Worm (Caenorhabditis elegans): ENCODE measurements around the gene dsb-3.
A peak's percentile ranks its signal among the peaks of the same experiment; 100 is the strongest.

dsb-3 gene

DNA sequence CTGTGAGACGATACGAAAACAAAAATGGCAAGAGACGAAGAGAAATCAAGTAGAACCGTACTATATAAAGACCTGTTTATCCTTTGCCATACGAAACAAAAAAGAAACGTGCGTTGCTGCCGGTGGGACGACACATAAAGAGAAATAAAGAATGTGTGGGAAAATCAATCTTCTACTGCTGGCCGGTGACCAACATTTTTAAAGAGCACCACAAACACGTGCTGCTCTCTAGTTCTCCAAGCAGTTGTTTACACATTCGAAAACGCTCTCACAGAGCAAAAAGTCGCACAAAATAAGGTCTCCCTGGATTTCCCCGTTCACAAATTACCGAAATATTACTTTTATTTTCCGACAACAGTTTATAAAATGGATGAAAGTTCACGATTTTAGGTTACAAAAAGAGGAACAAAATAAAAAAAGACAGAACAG lies 30.1 kb upstream of the dsb-3 start, which contains the start of gene imp-3:
imp-3 (minus strand) TSS at position 93 of the 429 bp plus-strand sequence.
- TF ChIP-seq rnt-1 (tag; optimal IDR thresholded peaks at IDR 0.05), result peak; percentile 31
- no peak for TF ChIP-seq mef-2 (tag; optimal IDR thresholded peaks at IDR 0.05)
- no peak for TF ChIP-seq mep-1 (tag; optimal IDR thresholded peaks at IDR 0.05)
- no peak for TF ChIP-seq fos-1 (tag; optimal IDR thresholded peaks at IDR 0.05)
- TF ChIP-seq nhr-71 (tag; optimal IDR thresholded peaks at IDR 0.05), result peak; percentile 65
- TF ChIP-seq grh-1 (GFP tag; IDR thresholded peaks at IDR 0.05), result 0 out of 2 replicates have a peak, but pooled peaks have one; percentile 25
- TF ChIP-seq sptf-1 (tag; optimal IDR thresholded peaks at IDR 0.05), result no peak
- 0 out of 2 replicates have a peak, but pooled peaks have one; percentile 11 for TF ChIP-seq ceh-88 (GFP tag; IDR thresholded peaks at IDR 0.05)
- no peak for TF ChIP-seq lin-39 (tag; optimal IDR thresholded peaks at IDR 0.05)
- TF ChIP-seq nhr-77 (tag; optimal IDR thresholded peaks at IDR 0.05), result no peak
- no peak for TF ChIP-seq Y116A8C.19 (tag; optimal IDR thresholded peaks at IDR 0.05; ENCODE audit: borderline replicate concordance)
- TF ChIP-seq fkh-4 (tag; optimal IDR thresholded peaks at IDR 0.05; ENCODE audit: borderline replicate concordance), result no peak
- no peak for TF ChIP-seq skn-1 (tag; optimal IDR thresholded peaks at IDR 0.05)
- TF ChIP-seq tbx-2 (tag; optimal IDR thresholded peaks at IDR 0.05), result peak; percentile 37
- no peak for TF ChIP-seq vab-15 (tag; optimal IDR thresholded peaks at IDR 0.05)
- no peak for TF ChIP-seq mab-9 (GFP tag; IDR thresholded peaks at IDR 0.05)
- peak; percentile 40 for TF ChIP-seq nhr-85 (tag)
- peak; percentile 71 for TF ChIP-seq lin-14 (GFP tag; optimal IDR thresholded peaks at IDR 0.05)
- TF ChIP-seq C34B4.2 (tag; optimal IDR thresholded peaks at IDR 0.05), result no peak
- TF ChIP-seq ceh-82 (tag; optimal IDR thresholded peaks at IDR 0.05), result no peak
- no peak for TF ChIP-seq pag-3 (tag; optimal IDR thresholded peaks at IDR 0.05; ENCODE audit: borderline replicate concordance, insufficient read depth)
- TF ChIP-seq lin-13 (GFP tag; optimal IDR thresholded peaks at IDR 0.05), result no peak
- TF ChIP-seq nhr-11 (tag; optimal IDR thresholded peaks at IDR 0.05), result no peak
- no peak for TF ChIP-seq isw-1 (GFP tag; IDR thresholded peaks at IDR 0.05)
- TF ChIP-seq tlp-1 (tag; optimal IDR thresholded peaks at IDR 0.05), result no peak
- TF ChIP-seq ets-5 (GFP tag; IDR thresholded peaks at IDR 0.05), result no peak
- TF ChIP-seq nhr-28 (tag; optimal IDR thresholded peaks at IDR 0.05), result no peak
- TF ChIP-seq xbp-1 (tag; optimal IDR thresholded peaks at IDR 0.05), result peak; percentile 7
- no peak for TF ChIP-seq egl-13 (tag; optimal IDR thresholded peaks at IDR 0.05)
- peak; percentile 6 for TF ChIP-seq elt-2 (tag; optimal IDR thresholded peaks at IDR 0.05)
- no peak for TF ChIP-seq lin-15B (tag; optimal IDR thresholded peaks at IDR 0.05)
- TF ChIP-seq F16B12.6 (tag; optimal IDR thresholded peaks at IDR 0.05), result no peak
- TF ChIP-seq sup-37 (GFP tag; optimal IDR thresholded peaks at IDR 0.05), result no peak
- no peak for TF ChIP-seq sox-4 (tag; optimal IDR thresholded peaks at IDR 0.05)
- no peak for TF ChIP-seq aha-1 (tag; optimal IDR thresholded peaks at IDR 0.05)
- TF ChIP-seq nhr-84 (tag; optimal IDR thresholded peaks at IDR 0.05), result no peak
- TF ChIP-seq efl-3 (GFP tag; optimal IDR thresholded peaks at IDR 0.05), result no peak
- no peak for TF ChIP-seq nhr-76 (tag; optimal IDR thresholded peaks at IDR 0.05)
- TF ChIP-seq nhr-12 (tag; optimal IDR thresholded peaks at IDR 0.05), result no peak
- peak; percentile 32 for TF ChIP-seq unc-130 (tag; optimal IDR thresholded peaks at IDR 0.05)
- no peak for TF ChIP-seq unc-62 (GFP tag; optimal IDR thresholded peaks at IDR 0.05)
- TF ChIP-seq ama-1 (optimal IDR thresholded peaks at IDR 0.05), result peak; percentile 93
- no peak for TF ChIP-seq swsn-7 (tag; optimal IDR thresholded peaks at IDR 0.05)
- peak; percentile 57 for TF ChIP-seq snu-23 (GFP tag; optimal IDR thresholded peaks at IDR 0.05)
- no peak for TF ChIP-seq lir-3 (tag; optimal IDR thresholded peaks at IDR 0.05; ENCODE audit: poor library complexity)
- TF ChIP-seq C04F5.9 (tag; optimal IDR thresholded peaks at IDR 0.05), result no peak
- no peak for TF ChIP-seq alr-1 (tag; optimal IDR thresholded peaks at IDR 0.05; ENCODE audit: borderline replicate concordance)
- TF ChIP-seq ceh-63 (GFP tag; optimal IDR thresholded peaks at IDR 0.05), result no peak
- peak; percentile 55 to 60 for TF ChIP-seq lsy-2 (tag; optimal IDR thresholded peaks at IDR 0.05)
- peak in 3 of 6 experiments; percentile 12 to 56 (median 15) for TF ChIP-seq elt-3 (tag; optimal IDR thresholded peaks at IDR 0.05)
- no peak for TF ChIP-seq zip-4 (GFP tag; optimal IDR thresholded peaks at IDR 0.05)
- TF ChIP-seq fkh-10 (GFP tag; optimal IDR thresholded peaks at IDR 0.05), result no peak
- TF ChIP-seq zag-1 (tag; optimal IDR thresholded peaks at IDR 0.05), result no peak
- peak; percentile 13 to 62 for TF ChIP-seq lin-35 (GFP tag; optimal IDR thresholded peaks at IDR 0.05)

All from whole organism, L1 larva.